Fruit fly (Drosophila melanogaster) whole organism, wandering third instar larva: ENCODE measurements around the gene CG44385.

Source experiments
- Abd-B ChIP-seq: fragments of >200 bp; optimal IDR thresholded peaks from 2 replicates; lab custom pipeline; 2017; ENCODE audit warnings: missing biosample characterization, missing genetic modification characterization
- CrebA ChIP-seq: fragments of 200-800 bp; sonication (Bioruptor generic); optimal IDR thresholded peaks from 2 replicates; lab custom pipeline; 2016; ENCODE audit warnings: missing biosample characterization, mild to moderate bottlenecking, missing genetic modification characterization, borderline replicate concordance
- Dfd ChIP-seq: fragments of >200 bp; optimal IDR thresholded peaks from 2 replicates; lab custom pipeline; 2017; ENCODE audit warnings: missing biosample characterization, missing genetic modification characterization
- Dif ChIP-seq: fragments of 200-275, 200-300 bp; sonication (Bioruptor generic); optimal IDR thresholded peaks from 2 replicates; lab custom pipeline; 2018; ENCODE audit warnings: missing biosample characterization, missing genetic modification characterization; ENCODE audit not compliant: partially characterized antibody
- Hnf4 ChIP-seq: fragments of 200-800 bp; sonication (Bioruptor generic); optimal IDR thresholded peaks from 2 replicates; lab custom pipeline; 2016; ENCODE audit warnings: missing biosample characterization, mild to moderate bottlenecking, missing genetic modification characterization
- Hr83 ChIP-seq: fragments of 200-300 bp; sonication (Bioruptor generic); optimal IDR thresholded peaks from 2 replicates; lab custom pipeline; 2016; ENCODE audit warnings: missing biosample characterization, mild to moderate bottlenecking, missing genetic modification characterization, moderate library complexity; ENCODE audit not compliant: poor library complexity, severe bottlenecking
- Mio ChIP-seq: sonication (Bioruptor generic); optimal IDR thresholded peaks from 2 replicates; lab custom pipeline; 2016; ENCODE audit warnings: missing biosample characterization, missing genetic modification characterization
- Myc ChIP-seq: fragments of >200 bp; optimal IDR thresholded peaks from 2 replicates; lab custom pipeline; 2017
- N ChIP-seq: fragments of >200 bp; optimal IDR thresholded peaks from 2 replicates; lab custom pipeline; 2018; ENCODE audit warnings: missing biosample characterization, missing external identifiers, missing genetic modification characterization
- OdsH ChIP-seq: fragments of 200-800 bp; sonication (Bioruptor generic); optimal IDR thresholded peaks from 2 replicates; lab custom pipeline; 2016; ENCODE audit warnings: missing biosample characterization, mild to moderate bottlenecking, missing genetic modification characterization
- Rel ChIP-seq, 2 experiments: fragments of 200-800 bp; sonication (Bioruptor generic) in 1 of 2; optimal IDR thresholded peaks; 2 replicates in 1 of 2; 3 replicates in 1 of 2; lab custom pipeline; 2016 to 2019; ENCODE audit warnings: mild to moderate bottlenecking in 2 of 2, missing biosample characterization in 2 of 2, missing genetic modification characterization in 2 of 2, moderate library complexity in 1 of 2
- Vsx2 ChIP-seq: fragments of 200-300, 225-300 bp; sonication (Bioruptor generic); optimal IDR thresholded peaks from 2 replicates; lab custom pipeline; 2018; ENCODE audit warnings: missing biosample characterization, missing genetic modification characterization; ENCODE audit not compliant: partially characterized antibody
- dl ChIP-seq, 2 experiments: fragments of 175-275, 200-275 bp in 1 of 2; fragments of 200-275 bp in 1 of 2; sonication (Bioruptor generic); optimal IDR thresholded peaks; lab custom pipeline; 2018; ENCODE audit warnings: mild to moderate bottlenecking in 2 of 2, missing biosample characterization in 2 of 2, missing genetic modification characterization in 2 of 2, moderate library complexity in 2 of 2; ENCODE audit not compliant: partially characterized antibody in 2 of 2, insufficient read depth in 1 of 2
- dmrt93B ChIP-seq: fragments of 200-800 bp; sonication (Bioruptor generic); optimal IDR thresholded peaks from 2 replicates; lab custom pipeline; 2018; ENCODE audit warnings: missing biosample characterization, mild to moderate bottlenecking, missing genetic modification characterization
- fru ChIP-seq: fragments of 200-800 bp; sonication (Bioruptor generic); optimal IDR thresholded peaks from 3 replicates; lab custom pipeline; 2016; ENCODE audit warnings: missing biosample characterization, mild to moderate bottlenecking, missing genetic modification characterization
- rgr ChIP-seq: fragments of 200-800 bp; sonication (Bioruptor generic); optimal IDR thresholded peaks from 3 replicates; lab custom pipeline; 2016; ENCODE audit warnings: missing biosample characterization, mild to moderate bottlenecking, missing genetic modification characterization
- sage ChIP-seq: fragments of 200-800 bp; sonication (Bioruptor generic); optimal IDR thresholded peaks from 2 replicates; lab custom pipeline; 2016; ENCODE audit warnings: missing biosample characterization, mild to moderate bottlenecking, missing genetic modification characterization
- sv ChIP-seq: fragments of 200-800 bp; sonication (Bioruptor generic); optimal IDR thresholded peaks from 3 replicates; lab custom pipeline; 2016; ENCODE audit warnings: missing biosample characterization, missing genetic modification characterization
- usp ChIP-seq: fragments of >200 bp; optimal IDR thresholded peaks from 2 replicates; lab custom pipeline; 2017; ENCODE audit warnings: missing biosample characterization, missing genetic modification characterization
- woc ChIP-seq: sonication (Bioruptor generic); optimal IDR thresholded peaks from 2 replicates; lab custom pipeline; 2016; ENCODE audit warnings: missing biosample characterization, mild to moderate bottlenecking, missing genetic modification characterization

CG44385 gene

DNA sequence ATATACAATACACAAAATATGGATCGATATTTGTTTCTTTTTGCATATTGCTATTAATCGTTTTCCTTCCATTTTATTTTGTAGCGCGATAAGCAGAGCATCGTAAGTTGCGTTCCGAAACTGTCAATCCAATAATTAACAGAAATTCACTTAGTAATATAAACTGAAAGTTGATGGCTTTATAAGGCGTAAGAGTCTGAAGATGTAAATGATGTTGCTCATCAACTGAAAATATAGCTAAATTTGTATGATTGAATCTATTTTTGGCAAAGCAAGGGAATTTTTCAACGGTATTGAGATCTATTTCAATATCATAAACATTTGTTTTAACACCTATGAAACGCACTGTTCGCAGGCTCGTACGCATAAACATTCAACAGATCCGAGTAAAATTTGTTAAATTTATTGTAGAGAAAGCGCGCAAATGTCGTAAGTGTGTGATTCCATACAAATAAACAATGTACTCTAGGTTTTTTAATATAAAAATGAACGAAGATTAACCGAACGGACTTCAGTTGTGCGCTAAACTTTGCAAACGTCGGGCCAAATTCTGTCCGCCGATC is 43.4 kb downstream of the CG44385 start, which contains the start of gene Vago (continued):
- TF ChIP-seq Hnf4 (GFP tag; lab: Kevin White, UChicago): no peak
- no peak for TF ChIP-seq usp
- peak; percentile 42 for TF ChIP-seq fru (GFP tag; lab: Kevin White, UChicago)
- TF ChIP-seq, all 38 proteins: peak for 7

DNA sequence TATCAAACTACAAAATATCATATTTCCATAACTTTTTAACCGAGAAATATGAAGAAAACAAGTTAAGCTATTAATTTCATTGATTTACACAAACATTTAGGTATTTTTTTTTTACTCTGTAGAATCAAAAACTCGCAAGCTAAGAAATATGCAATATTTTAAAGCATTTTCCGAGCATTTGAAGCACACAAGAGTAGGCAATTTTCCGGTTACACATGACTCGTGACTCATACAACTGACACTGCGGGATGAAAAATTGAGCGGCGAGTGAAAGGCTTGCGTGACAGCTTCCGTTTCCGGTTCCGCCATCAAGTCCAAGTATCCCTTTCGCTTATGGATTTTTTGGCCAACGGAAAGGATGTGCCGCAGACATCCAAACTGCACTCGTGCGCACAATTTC is 44.8 kb downstream of the CG44385 start:
- peak; percentile 7 for TF ChIP-seq N (GFP tag; lab: Kevin White, UChicago)
- TF ChIP-seq Myc (lab: Kevin White, UChicago): no peak

DNA sequence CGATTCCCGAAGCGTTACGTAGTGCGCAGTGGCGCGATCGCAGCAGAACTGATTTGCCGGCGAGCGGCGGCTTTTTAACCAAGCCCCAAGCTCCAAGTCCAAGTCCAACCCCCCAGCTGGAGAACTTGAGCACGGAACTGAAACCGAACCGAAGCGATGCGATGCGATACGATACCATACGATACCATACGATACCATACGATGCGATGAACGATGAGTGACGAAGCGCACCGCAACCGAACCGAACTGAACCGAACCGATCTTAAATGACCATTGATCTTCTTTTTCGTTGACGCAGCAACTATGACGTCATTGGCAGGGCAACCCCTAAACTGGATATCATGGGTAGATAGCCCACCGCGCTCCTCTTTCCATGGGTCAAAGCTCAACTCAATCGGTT is 46.0 kb downstream of the CG44385 start, which contains the start of gene sev:
Gene sev, minus strand, starts transcription at position 50 of the 400 bp plus-strand sequence.
- TF ChIP-seq Vsx2 (no peak), OdsH (GFP tag; lab: Kevin White, UChicago) (no peak), Abd-B (GFP tag; lab: Kevin White, UChicago) (no peak), sage (GFP tag; lab: Kevin White, UChicago) (no peak)

DNA sequence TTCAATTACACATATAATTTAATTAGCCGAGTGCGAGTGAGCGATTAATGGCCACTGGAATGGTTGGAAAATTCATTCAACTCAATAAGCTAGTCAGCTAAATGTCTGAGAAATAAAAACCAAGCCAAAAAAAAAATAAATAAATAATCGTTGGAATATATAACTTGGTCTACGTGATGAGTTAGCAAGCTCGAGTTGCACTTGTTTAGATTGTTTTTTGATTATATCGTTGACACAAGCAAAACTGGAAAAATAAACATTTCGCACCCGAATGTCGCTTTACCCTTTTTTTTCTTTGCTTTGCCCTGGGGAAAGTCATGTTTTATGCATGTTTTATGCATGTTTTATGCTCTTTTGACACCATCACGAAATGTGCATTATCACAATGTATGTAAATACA is 49.2 kb downstream of the CG44385 start:
- TF ChIP-seq dl (GFP tag; optimal IDR thresholded peaks at IDR 0.05; lab: Kevin White, UChicago; ENCODE audit: insufficient read depth in 1 of 2, partially characterized antibody in 2 of 2) (no peak), Rel (GFP tag; optimal IDR thresholded peaks at IDR 0.05; lab: Kevin White, UChicago) (no peak), Rel (tag; optimal IDR thresholded peaks at IDR 0.05; lab: Kevin White, UChicago) (no peak), dmrt93B (GFP tag; lab: Kevin White, UChicago) (no peak), rgr (GFP tag; lab: Kevin White, UChicago) (no peak), N (GFP tag; lab: Kevin White, UChicago) (no peak), Abd-B (GFP tag; lab: Kevin White, UChicago) (no peak), sage (GFP tag; lab: Kevin White, UChicago) (no peak), sv (GFP tag; lab: Kevin White, UChicago) (no peak), CrebA (GFP tag; lab: Kevin White, UChicago) (no peak), Dif (GFP tag; lab: Kevin White, UChicago) (no peak)
- TF ChIP-seq, all 38 proteins: peak for 0

DNA sequence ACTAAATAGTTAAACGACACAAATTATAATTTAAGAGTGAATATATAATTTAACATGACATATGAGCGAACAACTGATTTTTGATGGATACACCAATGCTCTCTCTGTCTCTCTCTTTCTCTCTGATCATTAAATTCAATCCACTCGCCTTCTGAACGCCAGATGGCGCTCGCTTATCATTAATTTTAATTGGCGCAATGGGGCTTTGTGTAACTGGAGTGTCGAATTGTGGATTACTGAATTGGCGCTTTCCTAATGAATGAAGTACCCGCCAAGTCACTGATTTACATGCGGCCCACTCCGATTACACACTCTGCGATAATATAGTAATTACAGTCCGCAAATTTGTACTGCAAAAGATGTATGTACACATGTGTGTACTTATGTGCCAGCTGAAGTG is 50.4 kb downstream of the CG44385 start:
- no peak for TF ChIP-seq woc (GFP tag; lab: Kevin White, UChicago)
- no peak for TF ChIP-seq Mio (GFP tag; lab: Kevin White, UChicago)
- TF ChIP-seq sage (GFP tag; lab: Kevin White, UChicago): no peak
- TF ChIP-seq usp: no peak
- no peak for TF ChIP-seq Dfd (GFP tag; lab: Kevin White, UChicago)
- no peak for TF ChIP-seq Rel (GFP tag; optimal IDR thresholded peaks at IDR 0.05; lab: Kevin White, UChicago)
- no peak for TF ChIP-seq Rel (tag; optimal IDR thresholded peaks at IDR 0.05; lab: Kevin White, UChicago)
- no peak for TF ChIP-seq Dif (GFP tag; lab: Kevin White, UChicago)
- no peak for TF ChIP-seq Hr83 (GFP tag; lab: Kevin White, UChicago)
